Worm (Caenorhabditis elegans): ENCODE results near the gene pro-1.

ce11 chrII:10543457-10544137 is 1.8 kb upstream of the pro-1 start:
- TF ChIP-seq dao-5 (tag; optimal IDR thresholded peaks at IDR 0.05): no peak
- no peak for TF ChIP-seq W03F9.2 (tag; optimal IDR thresholded peaks at IDR 0.05)
- peak; percentile 24 for TF ChIP-seq him-1 (tag; optimal IDR thresholded peaks at IDR 0.05)
